Worm (Caenorhabditis elegans) whole organism, L3 larva: ENCODE measurements around the gene mlk-1.

Experiments used
- R02D3.7 ChIP-seq: fragments of 150-350 bp; optimal IDR thresholded peaks from 2 replicates; lab custom pipeline; 2014; ENCODE audit warnings: missing biosample characterization, missing genetic modification characterization
- ZK546.5 ChIP-seq: sonication (generic microtip); optimal IDR thresholded peaks from 2 replicates; lab custom pipeline; 2017; ENCODE audit warnings: missing biosample characterization, missing genetic modification characterization
- aly-2 ChIP-seq: fragments of 150-350 bp; optimal IDR thresholded peaks from 2 replicates; lab custom pipeline; 2014; ENCODE audit warnings: missing biosample characterization, missing genetic modification characterization
- ama-1 ChIP-seq: fragments of 150-350 bp; optimal IDR thresholded peaks from 2 replicates; lab custom pipeline; 2018
- ceh-16 ChIP-seq: sonication (generic microtip); optimal IDR thresholded peaks from 2 replicates; lab custom pipeline; 2017; ENCODE audit warnings: missing biosample characterization, missing genetic modification characterization
- ceh-28 ChIP-seq: fragments of 150-350 bp; optimal IDR thresholded peaks from 2 replicates; lab custom pipeline; 2014; ENCODE audit warnings: missing biosample characterization, missing genetic modification reagents, missing genetic modification characterization
- ceh-82 ChIP-seq: fragments of 150-350 bp; optimal IDR thresholded peaks from 2 replicates; lab custom pipeline; 2014; ENCODE audit warnings: missing biosample characterization, missing genetic modification characterization
- ceh-9 ChIP-seq: sonication (generic microtip); optimal IDR thresholded peaks from 2 replicates; lab custom pipeline; 2018; ENCODE audit warnings: missing biosample characterization, missing genetic modification characterization
- daf-12 ChIP-seq: fragments of 150-350 bp; optimal IDR thresholded peaks from 2 replicates; lab custom pipeline; 2014; ENCODE audit warnings: missing biosample characterization, missing genetic modification reagents, missing genetic modification characterization
- egl-27 ChIP-seq: sonication (generic microtip); optimal IDR thresholded peaks from 4 replicates; lab custom pipeline; 2017; ENCODE audit warnings: missing biosample characterization, missing genetic modification reagents, missing genetic modification characterization
- egl-5 ChIP-seq: fragments of 150-350 bp; optimal IDR thresholded peaks from 2 replicates; lab custom pipeline; 2017; ENCODE audit warnings: missing biosample characterization, missing genetic modification reagents, missing genetic modification characterization, inconsistent platforms
- elt-1 ChIP-seq: fragments of 150-350 bp; optimal IDR thresholded peaks from 2 replicates; lab custom pipeline; 2014; ENCODE audit warnings: missing biosample characterization, missing genetic modification characterization
- elt-2 ChIP-seq: sonication (generic microtip); optimal IDR thresholded peaks from 2 replicates; lab custom pipeline; 2016; ENCODE audit warnings: missing genetic modification reagents, mild to moderate bottlenecking, missing genetic modification characterization, missing compliant biosample characterization
- elt-3 ChIP-seq, 3 experiments: fragments of 150-350 bp in 1 of 3; sonication (generic microtip) in 2 of 3; optimal IDR thresholded peaks; 2 replicates in 2 of 3; 4 replicates in 1 of 3; lab custom pipeline; 2014 to 2017; ENCODE audit warnings: missing biosample characterization in 3 of 3, missing genetic modification characterization in 3 of 3
- eor-1 ChIP-seq, 2 experiments: fragments of 150-350 bp; optimal IDR thresholded peaks; 2 replicates each; lab custom pipeline; 2014 to 2018; ENCODE audit warnings: missing biosample characterization in 2 of 2, missing genetic modification characterization in 2 of 2
- fkh-10 ChIP-seq: sonication (generic microtip); optimal IDR thresholded peaks from 2 replicates; lab custom pipeline; 2017; ENCODE audit warnings: missing biosample characterization, missing genetic modification reagents, missing genetic modification characterization
- fkh-2 ChIP-seq: fragments of 150-350 bp; optimal IDR thresholded peaks from 2 replicates; lab custom pipeline; 2014; ENCODE audit warnings: missing biosample characterization, missing genetic modification reagents, missing genetic modification characterization
- fos-1 ChIP-seq: fragments of 150-350 bp; optimal IDR thresholded peaks from 2 replicates; lab custom pipeline; 2014; ENCODE audit warnings: missing biosample characterization, missing genetic modification characterization
- hmg-11 ChIP-seq: sonication (generic microtip); optimal IDR thresholded peaks from 2 replicates; lab custom pipeline; 2016; ENCODE audit warnings: missing genetic modification characterization, missing compliant biosample characterization
- jun-1 ChIP-seq: fragments of 150-350 bp; optimal IDR thresholded peaks from 2 replicates; lab custom pipeline; 2014; ENCODE audit warnings: missing biosample characterization, missing genetic modification reagents, missing genetic modification characterization
- lin-15B ChIP-seq: fragments of 150-350 bp; optimal IDR thresholded peaks from 2 replicates; lab custom pipeline; 2014; ENCODE audit warnings: missing biosample characterization, missing genetic modification characterization
- lin-39 ChIP-seq: fragments of 150-350 bp; optimal IDR thresholded peaks from 2 replicates; lab custom pipeline; 2018; ENCODE audit warnings: missing biosample characterization, missing genetic modification reagents, missing genetic modification characterization
- lsy-12 ChIP-seq: sonication (generic microtip); optimal IDR thresholded peaks from 2 replicates; lab custom pipeline; 2016; ENCODE audit warnings: mild to moderate bottlenecking, missing genetic modification characterization, missing compliant biosample characterization
- mdl-1 ChIP-seq: fragments of 150-350 bp; optimal IDR thresholded peaks from 2 replicates; lab custom pipeline; 2014; ENCODE audit warnings: missing biosample characterization, missing genetic modification characterization
- mml-1 ChIP-seq: fragments of 150-350 bp; sonication (generic microtip); optimal IDR thresholded peaks from 3 replicates; lab custom pipeline; 2014; ENCODE audit warnings: missing biosample characterization, missing genetic modification characterization
- nfya-1 ChIP-seq: sonication (generic microtip); optimal IDR thresholded peaks from 2 replicates; lab custom pipeline; 2017; ENCODE audit warnings: missing genetic modification characterization, mild to moderate bottlenecking, missing compliant biosample characterization, antibody characterized with exemption, moderate library complexity; ENCODE audit not compliant: insufficient read depth
- nhr-11 ChIP-seq: fragments of 150-350 bp; optimal IDR thresholded peaks from 2 replicates; lab custom pipeline; 2014; ENCODE audit warnings: missing biosample characterization, missing genetic modification characterization
- nhr-12 ChIP-seq: fragments of 150-350 bp; optimal IDR thresholded peaks from 2 replicates; lab custom pipeline; 2014; ENCODE audit warnings: missing biosample characterization, missing genetic modification characterization
- nhr-23 ChIP-seq: fragments of 150-350 bp; optimal IDR thresholded peaks from 2 replicates; lab custom pipeline; 2014; ENCODE audit warnings: missing biosample characterization, missing genetic modification reagents, missing genetic modification characterization
- nhr-237 ChIP-seq: fragments of 150-350 bp; optimal IDR thresholded peaks from 2 replicates; lab custom pipeline; 2014; ENCODE audit warnings: missing biosample characterization, missing genetic modification characterization
- nhr-25 ChIP-seq: sonication (generic microtip); optimal IDR thresholded peaks from 2 replicates; lab custom pipeline; 2017; ENCODE audit warnings: missing biosample characterization, missing genetic modification characterization
- nhr-28 ChIP-seq: fragments of 150-350 bp; optimal IDR thresholded peaks from 2 replicates; lab custom pipeline; 2014; ENCODE audit warnings: missing biosample characterization, missing genetic modification characterization
- nhr-43 ChIP-seq: sonication (generic microtip); optimal IDR thresholded peaks from 2 replicates; lab custom pipeline; 2016; ENCODE audit warnings: mild to moderate bottlenecking, missing genetic modification characterization, missing compliant biosample characterization; ENCODE audit not compliant: poor library complexity, severe bottlenecking
- nhr-67 ChIP-seq: fragments of 150-350 bp; optimal IDR thresholded peaks from 2 replicates; lab custom pipeline; 2014; ENCODE audit warnings: missing biosample characterization, missing genetic modification characterization
- nhr-76 ChIP-seq: fragments of 150-350 bp; sonication (generic microtip); optimal IDR thresholded peaks from 5 replicates; lab custom pipeline; 2014; ENCODE audit warnings: missing biosample characterization, missing genetic modification characterization
- nhr-77 ChIP-seq: fragments of 150-350 bp; optimal IDR thresholded peaks from 2 replicates; lab custom pipeline; 2014; ENCODE audit warnings: missing biosample characterization, missing genetic modification characterization
- pha-4 ChIP-seq: fragments of 150-350 bp; optimal IDR thresholded peaks from 2 replicates; lab custom pipeline; 2014; ENCODE audit warnings: missing biosample characterization, missing genetic modification reagents, missing genetic modification characterization
- pqm-1 ChIP-seq: fragments of 150-350 bp; optimal IDR thresholded peaks from 2 replicates; lab custom pipeline; 2017; ENCODE audit warnings: missing biosample characterization, missing genetic modification characterization, inconsistent platforms
- sea-2 ChIP-seq: fragments of 150-350 bp; sonication (generic microtip); optimal IDR thresholded peaks from 4 replicates; lab custom pipeline; 2014; ENCODE audit warnings: missing biosample characterization, missing genetic modification reagents, missing genetic modification characterization
- skn-1 ChIP-seq: fragments of 150-350 bp; optimal IDR thresholded peaks from 2 replicates; lab custom pipeline; 2014; ENCODE audit warnings: missing biosample characterization, missing genetic modification characterization
- snpc-4 ChIP-seq: fragments of 150-350 bp; optimal IDR thresholded peaks from 2 replicates; lab custom pipeline; 2014; ENCODE audit warnings: missing biosample characterization, missing genetic modification characterization
- tbx-2 ChIP-seq: sonication (generic microtip); optimal IDR thresholded peaks from 2 replicates; lab custom pipeline; 2016; ENCODE audit warnings: mild to moderate bottlenecking, missing genetic modification characterization, missing compliant biosample characterization
- unc-39 ChIP-seq: sonication (generic microtip); optimal IDR thresholded peaks from 4 replicates; lab custom pipeline; 2017; ENCODE audit warnings: missing biosample characterization, missing genetic modification characterization
- unc-62 ChIP-seq: fragments of 150-350 bp; sonication (generic microtip); optimal IDR thresholded peaks from 4 replicates; lab custom pipeline; 2014; ENCODE audit warnings: missing biosample characterization, missing genetic modification reagents, missing genetic modification characterization
- zag-1 ChIP-seq: fragments of 150-350 bp; optimal IDR thresholded peaks from 2 replicates; lab custom pipeline; 2014; ENCODE audit warnings: missing biosample characterization, missing genetic modification characterization
- ztf-11 ChIP-seq: fragments of 150-350 bp; optimal IDR thresholded peaks from 2 replicates; lab custom pipeline; 2014; ENCODE audit warnings: missing biosample characterization, missing genetic modification characterization
- ztf-4 ChIP-seq: fragments of 150-350 bp; optimal IDR thresholded peaks from 2 replicates; lab custom pipeline; 2014; ENCODE audit warnings: missing biosample characterization, missing genetic modification characterization

mlk-1 gene

DNA sequence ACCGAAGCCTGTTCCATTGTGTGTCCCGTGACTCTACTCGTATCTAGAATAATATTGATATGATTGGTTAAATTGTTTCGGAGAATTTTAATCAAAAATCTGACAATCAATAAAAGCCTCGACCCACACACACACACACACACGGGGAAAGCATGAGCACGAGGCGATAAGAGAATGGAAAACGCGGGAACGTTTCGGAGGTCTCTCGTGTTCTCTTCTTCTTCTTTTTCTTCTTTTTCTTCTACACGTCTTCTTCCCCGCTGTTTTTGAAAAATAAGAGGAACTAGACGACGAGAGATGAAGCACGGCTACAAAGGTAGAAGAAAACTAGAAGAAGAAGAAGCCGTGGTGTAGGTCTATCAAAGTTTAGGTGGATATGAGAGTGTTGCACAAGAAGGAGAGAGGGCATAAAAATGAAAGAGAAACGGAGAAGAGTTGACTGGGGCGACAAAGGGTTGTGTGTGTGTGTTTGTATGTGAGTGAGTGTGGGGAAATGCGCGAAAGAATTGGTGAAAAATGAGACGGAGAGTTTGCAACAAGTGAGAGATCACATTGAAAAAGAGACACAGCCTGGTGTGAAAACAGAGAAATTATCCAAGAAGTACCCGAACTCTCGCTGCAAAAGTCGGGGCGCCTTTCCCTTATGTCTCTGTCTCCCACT is at the start of gene mlk-1:
Gene mlk-1, minus strand, starts transcription at position 51 of the 661 bp plus-strand sequence.
- TF ChIP-seq R02D3.7 (tag; lab: Kevin White, UChicago) (no peak), fkh-10 (GFP tag; lab: Kevin White, UChicago) (peak; percentile 89), mml-1 (tag; lab: Kevin White, UChicago) (no peak), egl-5 (no peak), tbx-2 (tag; lab: Kevin White, UChicago) (no peak), elt-2 (tag; lab: Kevin White, UChicago) (peak; percentile 54), aly-2 (tag; lab: Kevin White, UChicago) (no peak), nhr-76 (tag; lab: Kevin White, UChicago) (no peak), sea-2 (GFP tag; lab: Kevin White, UChicago) (no peak), elt-1 (no peak), ceh-16 (no peak), eor-1 (tag; optimal IDR thresholded peaks at IDR 0.05; lab: Kevin White, UChicago) (no peak), ztf-4 (tag; lab: Kevin White, UChicago) (no peak), fkh-2 (tag; lab: Kevin White, UChicago) (no peak), nhr-77 (tag; lab: Kevin White, UChicago) (no peak), nhr-25 (tag; lab: Kevin White, UChicago) (peak; percentile 39), snpc-4 (peak; percentile 25), pqm-1 (tag; lab: Kevin White, UChicago) (peak; percentile 16), ZK546.5 (tag; lab: Kevin White, UChicago) (no peak), lin-15B (tag; lab: Kevin White, UChicago) (peak; percentile 44), zag-1 (tag; lab: Kevin White, UChicago) (no peak), elt-3 (tag; optimal IDR thresholded peaks at IDR 0.05; lab: Kevin White, UChicago) (no peak), nfya-1 (tag; lab: Kevin White, UChicago) (peak; percentile 76), jun-1 (tag; lab: Kevin White, UChicago) (peak; percentile 38), nhr-237 (tag; lab: Kevin White, UChicago) (no peak), unc-62 (GFP tag; lab: Kevin White, UChicago) (no peak), ceh-28 (tag; lab: Kevin White, UChicago) (peak; percentile 37), egl-27 (tag; lab: Kevin White, UChicago) (peak; percentile 83), ceh-82 (tag; lab: Kevin White, UChicago) (no peak), fos-1 (tag; lab: Kevin White, UChicago) (no peak), skn-1 (tag; lab: Kevin White, UChicago) (no peak), nhr-28 (tag; lab: Kevin White, UChicago) (no peak), nhr-12 (tag; lab: Kevin White, UChicago) (no peak), nhr-67 (tag; lab: Kevin White, UChicago) (no peak), daf-12 (tag; lab: Kevin White, UChicago) (no peak), ceh-9 (tag; lab: Kevin White, UChicago) (no peak), lsy-12 (tag; lab: Kevin White, UChicago) (peak; percentile 5), ztf-11 (tag; lab: Kevin White, UChicago) (no peak), lin-39 (tag; lab: Kevin White, UChicago) (peak; percentile 68), ama-1 (lab: Kevin White, UChicago) (peak; percentile 26), nhr-43 (tag; lab: Kevin White, UChicago) (peak; percentile 36), hmg-11 (peak; percentile 89), nhr-11 (peak; percentile 66), pha-4 (tag; lab: Kevin White, UChicago) (peak; percentile 69), mdl-1 (tag; lab: Kevin White, UChicago) (peak; percentile 30), unc-39 (no peak), nhr-23 (tag; lab: Kevin White, UChicago) (peak; percentile 48)
